Worm (Caenorhabditis elegans): ENCODE data around the gene nspf-3.
A peak's percentile ranks its signal among the peaks of the same experiment; 100 is the strongest.

The nspf-3 gene

DNA sequence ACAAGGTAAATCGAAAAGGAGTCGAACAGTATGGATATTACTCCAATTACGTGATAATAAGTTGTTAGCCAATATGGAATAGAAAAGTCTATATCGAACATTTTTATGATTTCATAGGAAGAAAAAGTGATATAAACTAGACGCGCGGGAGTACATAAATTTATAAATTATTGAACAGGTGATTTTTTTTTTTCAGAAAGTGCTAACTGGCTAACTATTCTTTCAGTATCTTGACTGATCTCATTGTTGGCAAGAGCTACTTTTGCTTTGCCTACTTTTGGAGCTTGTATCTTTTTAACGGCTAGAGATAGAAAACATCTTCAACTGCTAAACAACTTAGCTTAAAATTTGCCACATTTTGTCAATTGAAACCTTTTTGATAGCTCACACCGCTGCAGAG lies 12.8 kb upstream of the nspf-3 start, which contains the start of gene sri-60:
sri-60 (minus strand) TSS at position 101 of the 400 bp plus-strand sequence.
- TF ChIP-seq tag-97 (GFP tag; IDR thresholded peaks at IDR 0.05) (no peak), ceh-62 (tag; optimal IDR thresholded peaks at IDR 0.05) (no peak), lir-3 (tag; optimal IDR thresholded peaks at IDR 0.05) (no peak), zfp-3 (GFP tag; conservative IDR thresholded peaks at IDR 0.05) (no peak), zag-1 (tag; optimal IDR thresholded peaks at IDR 0.05) (no peak), nhr-42 (GFP tag; IDR thresholded peaks at IDR 0.05) (no peak), unc-62 (GFP tag; optimal IDR thresholded peaks at IDR 0.05 in 1 of 2) (no peak), unc-62 (tag; optimal IDR thresholded peaks at IDR 0.05) (no peak), mxl-3 (GFP tag; optimal IDR thresholded peaks at IDR 0.05) (no peak), snpc-1.2 (GFP tag; IDR thresholded peaks at IDR 0.05) (no peak), nhr-25 (tag; optimal IDR thresholded peaks at IDR 0.05; ENCODE audit: borderline replicate concordance, insufficient read depth) (no peak), zfp-2 (tag; optimal IDR thresholded peaks at IDR 0.05) (no peak), T26A8.4 (GFP tag; IDR thresholded peaks at IDR 0.05) (no peak), zip-11 (GFP tag; IDR thresholded peaks at IDR 0.05) (no peak)

DNA sequence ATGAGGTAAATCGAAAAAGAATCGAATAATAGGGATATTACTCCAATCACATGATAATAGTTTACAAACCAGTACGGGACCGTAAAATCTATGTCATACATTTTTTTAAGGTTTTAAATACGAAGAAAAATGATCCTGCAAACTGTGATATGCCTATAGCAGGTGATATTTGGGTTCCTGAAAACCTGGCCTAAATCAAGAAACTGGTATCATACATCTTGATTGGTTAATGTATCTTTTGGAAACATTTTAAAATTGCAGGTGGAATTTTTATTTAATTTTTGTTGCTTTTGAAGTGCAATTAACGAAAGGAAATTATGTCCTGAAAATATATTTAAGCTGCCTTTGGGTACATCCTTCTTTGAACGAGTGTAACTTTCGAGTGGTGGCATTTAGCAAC lies 10.2 kb upstream of the nspf-3 start, which contains the start of gene sri-61:
sri-61 (minus strand) TSS at position 101 of the 400 bp plus-strand sequence.
- TF ChIP-seq mdt-29 (GFP tag; IDR thresholded peaks at IDR 0.05) = no peak
- no peak for TF ChIP-seq php-3 (GFP tag; IDR thresholded peaks at IDR 0.05)
- TF ChIP-seq mxl-3 (GFP tag; optimal IDR thresholded peaks at IDR 0.05) = no peak
- peak in 1 of 2 experiments; percentile 25 for TF ChIP-seq unc-62 (GFP tag; optimal IDR thresholded peaks at IDR 0.05 in 1 of 2)
- no peak for TF ChIP-seq unc-62 (tag; optimal IDR thresholded peaks at IDR 0.05)

DNA sequence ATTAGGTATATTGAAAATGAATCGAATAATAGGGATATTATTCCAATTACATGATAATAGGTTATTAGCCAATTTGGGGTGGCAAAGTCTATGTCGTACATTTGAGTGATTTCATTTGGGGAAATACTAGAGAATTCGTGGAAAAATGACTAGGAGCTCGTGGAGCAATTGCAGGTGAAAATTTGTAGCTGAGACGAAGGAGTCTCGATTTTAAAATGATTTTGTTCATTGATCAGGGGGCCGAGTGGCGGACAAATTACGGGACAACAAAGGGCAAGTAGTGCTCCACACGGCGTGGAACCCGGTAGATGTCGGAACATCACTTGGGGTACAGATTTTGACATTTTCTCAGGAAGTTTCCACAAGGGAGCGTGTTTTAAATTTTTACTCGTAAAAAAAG lies 8.4 kb upstream of the nspf-3 start, which contains the start of gene sri-62:
sri-62 (minus strand) TSS at position 101 of the 400 bp plus-strand sequence.
- TF ChIP-seq hlh-30 (tag; optimal IDR thresholded peaks at IDR 0.05; ENCODE audit: insufficient read depth) (no peak), lir-3 (tag; optimal IDR thresholded peaks at IDR 0.05) (no peak), F10B5.3 (tag; optimal IDR thresholded peaks at IDR 0.05) (no peak), daf-8 (GFP tag; IDR thresholded peaks at IDR 0.05) (no peak), T20F7.1 (GFP tag; optimal IDR thresholded peaks at IDR 0.05) (no peak), hmg-1.1 (GFP tag; IDR thresholded peaks at IDR 0.05) (no peak), zip-11 (GFP tag; IDR thresholded peaks at IDR 0.05) (no peak), madf-9 (GFP tag; conservative IDR thresholded peaks at IDR 0.05) (no peak), egl-43 (GFP tag; IDR thresholded peaks at IDR 0.05) (no peak)

DNA sequence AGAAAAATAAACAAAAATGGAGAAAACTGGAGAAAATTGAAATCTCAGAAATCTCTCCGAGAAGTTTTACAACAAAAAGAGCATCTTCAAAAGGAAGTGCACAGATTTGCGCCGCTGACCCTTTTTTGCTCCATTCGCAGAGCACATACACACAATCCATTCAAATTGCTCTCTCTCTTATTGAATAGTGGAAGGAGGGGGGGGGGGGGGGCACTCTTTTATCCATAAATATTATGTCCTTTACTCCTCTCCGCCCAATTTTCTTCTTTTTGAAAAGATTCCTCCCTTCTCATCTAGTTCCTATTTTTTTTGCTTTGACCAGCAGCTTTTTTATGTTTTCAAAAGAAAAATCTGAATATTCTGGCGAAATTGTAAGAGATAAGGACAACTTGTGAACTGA lies 5.1 kb upstream of the nspf-3 start:
- TF ChIP-seq dve-1 (tag; optimal IDR thresholded peaks at IDR 0.05; ENCODE audit: insufficient read depth) = no peak
- no peak for TF ChIP-seq ces-1 (GFP tag; optimal IDR thresholded peaks at IDR 0.05)
- no peak for TF ChIP-seq mxl-2 (GFP tag; conservative IDR thresholded peaks at IDR 0.05)
- TF ChIP-seq D1046.2 (GFP tag; IDR thresholded peaks at IDR 0.05) = no peak
- no peak for TF ChIP-seq nhr-237 (tag; optimal IDR thresholded peaks at IDR 0.05)
- no peak for TF ChIP-seq ceh-82 (tag; optimal IDR thresholded peaks at IDR 0.05)
- TF ChIP-seq lsy-2 (tag; optimal IDR thresholded peaks at IDR 0.05) = no peak
- peak; percentile 40 for TF ChIP-seq fkh-10 (GFP tag; optimal IDR thresholded peaks at IDR 0.05)

DNA sequence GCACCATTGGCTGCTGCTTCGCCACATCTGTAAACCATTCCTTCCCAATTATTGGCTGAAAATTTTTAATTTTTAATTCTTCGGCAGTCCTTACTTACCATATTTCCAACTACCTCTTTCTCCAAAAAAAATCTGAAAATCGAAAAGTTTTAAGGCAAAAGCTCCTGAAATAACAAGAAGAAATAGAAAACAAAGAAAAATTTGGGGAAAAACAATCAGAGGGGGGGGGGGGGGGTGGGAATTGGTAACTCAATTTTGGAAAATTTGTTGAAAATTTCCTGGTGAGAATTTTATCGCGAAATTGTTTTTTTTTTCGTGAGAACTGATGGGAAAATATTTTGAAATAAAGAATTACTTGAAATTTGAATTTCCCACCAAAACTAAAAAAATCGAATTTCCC lies 2.5 kb upstream of the nspf-3 start, which contains the start of gene set-11:
set-11 (minus strand) TSS at position 101 of the 400 bp plus-strand sequence.
- TF ChIP-seq F44E2.7 (GFP tag; IDR thresholded peaks at IDR 0.05) (no peak), sdz-12 (GFP tag; optimal IDR thresholded peaks at IDR 0.05) (no peak), spr-1 (tag; optimal IDR thresholded peaks at IDR 0.05) (no peak), fkh-10 (GFP tag; optimal IDR thresholded peaks at IDR 0.05) (no peak), Y5F2A.4 (GFP tag; optimal IDR thresholded peaks at IDR 0.05) (no peak), ZK337.2 (GFP tag; IDR thresholded peaks at IDR 0.05) (no peak), nhr-76 (tag; optimal IDR thresholded peaks at IDR 0.05) (no peak), Y105C5A.15 (GFP tag; IDR thresholded peaks at IDR 0.05) (no peak), arid-1 (GFP tag; conservative IDR thresholded peaks at IDR 0.05) (no peak), ceh-20 (GFP tag; IDR thresholded peaks at IDR 0.05) (no peak), daf-16 (GFP tag; optimal IDR thresholded peaks at IDR 0.05) (no peak), daf-16 (tag; optimal IDR thresholded peaks at IDR 0.05) (no peak), hlh-30 (tag; optimal IDR thresholded peaks at IDR 0.05; ENCODE audit: insufficient read depth) (no peak), nhr-28 (tag; optimal IDR thresholded peaks at IDR 0.05) (no peak), pha-4 (GFP tag; IDR thresholded peaks at IDR 0.05) (no peak), pha-4 (tag; optimal IDR thresholded peaks at IDR 0.05) (no peak)
